Worm (Caenorhabditis elegans) whole organism, L1 larva: ENCODE data around the gene cid-1.
A peak's percentile ranks its signal among the peaks of the same experiment; 100 is the strongest.

Experiments used
- C04F5.9 ChIP-seq: sonication (generic microtip); optimal IDR thresholded peaks from 2 replicates; lab custom pipeline; 2016; ENCODE audit warnings: missing genetic modification characterization, missing compliant biosample characterization
- C16A3.4 ChIP-seq: fragments of 150-350 bp; optimal IDR thresholded peaks from 2 replicates; lab custom pipeline; 2014; ENCODE audit warnings: missing biosample characterization, missing genetic modification characterization
- C34B4.2 ChIP-seq: sonication (generic microtip); optimal IDR thresholded peaks from 2 replicates; lab custom pipeline; 2017; ENCODE audit warnings: mild to moderate bottlenecking, missing genetic modification characterization, missing compliant biosample characterization
- F16B12.6 ChIP-seq: fragments of 150-350 bp; optimal IDR thresholded peaks from 2 replicates; lab custom pipeline; 2014; ENCODE audit warnings: missing biosample characterization, missing genetic modification characterization
- alr-1 ChIP-seq: fragments of 200-800 bp; sonication (Bioruptor generic); optimal IDR thresholded peaks from 2 replicates; lab custom pipeline; 2018; ENCODE audit warnings: borderline replicate concordance, mild to moderate bottlenecking, missing genetic modification characterization, missing compliant biosample characterization
- blmp-1 ChIP-seq: fragments of 150-350 bp; optimal IDR thresholded peaks from 2 replicates; lab custom pipeline; 2014; ENCODE audit warnings: missing biosample characterization, missing genetic modification characterization
- ceh-63 ChIP-seq: fragments of 200-800 bp; sonication (Bioruptor generic); optimal IDR thresholded peaks from 2 replicates; lab custom pipeline; 2018; ENCODE audit warnings: mild to moderate bottlenecking, missing genetic modification characterization, missing compliant biosample characterization
- ceh-82 ChIP-seq, 3 experiments: fragments of 150-350 bp in 1 of 3; sonication (generic microtip) in 2 of 3; optimal IDR thresholded peaks; 2 replicates each; lab custom pipeline; 2014 to 2017; ENCODE audit warnings: missing biosample characterization in 3 of 3, missing genetic modification characterization in 3 of 3
- ceh-90 ChIP-seq: sonication (generic microtip); optimal IDR thresholded peaks from 2 replicates; lab custom pipeline; 2016; ENCODE audit warnings: missing genetic modification characterization, missing compliant biosample characterization
- ces-1 ChIP-seq: fragments of 150-350 bp; optimal IDR thresholded peaks from 2 replicates; lab custom pipeline; 2014; ENCODE audit warnings: missing biosample characterization, missing genetic modification reagents, missing genetic modification characterization
- efl-1 ChIP-seq, 4 experiments: fragments of 150-350 bp; optimal IDR thresholded peaks in 3 of 4; peaks in 1 of 4; 1 replicate in 1 of 4; 2 replicates in 3 of 4; lab custom pipeline; 2014; ENCODE audit warnings: missing biosample characterization in 2 of 4, missing genetic modification characterization in 2 of 4, missing genetic modification reagents in 2 of 4
- egl-13 ChIP-seq: sonication (generic microtip); optimal IDR thresholded peaks from 2 replicates; lab custom pipeline; 2016; ENCODE audit warnings: missing genotype, missing genetic modification reagents, missing genetic modification characterization, missing compliant biosample characterization
- elt-2 ChIP-seq: sonication (generic microtip); optimal IDR thresholded peaks from 2 replicates; lab custom pipeline; 2016; ENCODE audit warnings: missing genetic modification characterization, mild to moderate bottlenecking, inconsistent platforms, missing compliant biosample characterization, missing genetic modification reagents
- ets-5 ChIP-seq: fragments of 200-800 bp; sonication (Bioruptor generic); IDR thresholded peaks from 2 replicates; pipeline ENCODE4 v1.3.6; 2022; ENCODE audit warnings: missing genetic modification characterization, missing compliant biosample characterization
- fkh-10 ChIP-seq: sonication (generic microtip); optimal IDR thresholded peaks from 2 replicates; lab custom pipeline; 2017; ENCODE audit warnings: missing biosample characterization, missing genetic modification reagents, missing genetic modification characterization
- fos-1 ChIP-seq: fragments of 150-350 bp; optimal IDR thresholded peaks from 2 replicates; lab custom pipeline; 2014; ENCODE audit warnings: missing biosample characterization, missing genetic modification characterization
- grh-1 ChIP-seq: fragments of 200-800 bp; sonication (Bioruptor generic); IDR thresholded peaks from 2 replicates; pipeline ENCODE4 v1.3.6; 2022; ENCODE audit warnings: missing genetic modification reagents, missing genetic modification characterization, missing compliant biosample characterization
- hlh-17 ChIP-seq: fragments of 200-800 bp; sonication (Bioruptor generic); optimal IDR thresholded peaks from 2 replicates; lab custom pipeline; 2018; ENCODE audit warnings: missing genetic modification characterization, mild to moderate bottlenecking, missing compliant biosample characterization, moderate library complexity, borderline replicate concordance
- hlh-4 ChIP-seq: sonication (generic microtip); optimal IDR thresholded peaks from 2 replicates; lab custom pipeline; 2016; ENCODE audit warnings: mild to moderate bottlenecking, missing genetic modification characterization, missing compliant biosample characterization
- hpl-2 ChIP-seq: fragments of 150-350 bp; optimal IDR thresholded peaks from 2 replicates; lab custom pipeline; 2014; ENCODE audit warnings: missing biosample characterization, missing genetic modification reagents, missing genetic modification characterization
- irx-1 ChIP-seq: sonication (generic microtip); optimal IDR thresholded peaks from 2 replicates; lab custom pipeline; 2016; ENCODE audit warnings: missing genetic modification characterization, missing compliant biosample characterization
- jun-1 ChIP-seq: fragments of 150-350 bp; optimal IDR thresholded peaks from 2 replicates; lab custom pipeline; 2014; ENCODE audit warnings: missing biosample characterization, missing genetic modification reagents, missing genetic modification characterization
- lin-14 ChIP-seq: fragments of 200-800 bp; sonication (Bioruptor generic); optimal IDR thresholded peaks from 2 replicates; lab custom pipeline; 2018; ENCODE audit warnings: mild to moderate bottlenecking, missing genetic modification characterization, moderate library complexity, missing compliant biosample characterization
- lin-15B ChIP-seq: fragments of 150-350 bp; sonication (generic microtip); optimal IDR thresholded peaks from 3 replicates; lab custom pipeline; 2014; ENCODE audit warnings: missing biosample characterization, missing genetic modification characterization
- lsy-2 ChIP-seq, 2 experiments: fragments of 150-350 bp; optimal IDR thresholded peaks; 2 replicates each; lab custom pipeline; 2014; ENCODE audit warnings: missing biosample characterization in 2 of 2, missing genetic modification characterization in 2 of 2
- mep-1 ChIP-seq: fragments of 150-350 bp; optimal IDR thresholded peaks from 2 replicates; lab custom pipeline; 2014; ENCODE audit warnings: missing biosample characterization, missing genetic modification characterization
- nhr-19 ChIP-seq: fragments of 200-800 bp; sonication (Bioruptor generic); conservative IDR thresholded peaks from 2 replicates; pipeline ENCODE4 v1.3.6; 2022; ENCODE audit warnings: missing genetic modification characterization, missing compliant biosample characterization
- nhr-20 ChIP-seq: sonication (generic microtip); optimal IDR thresholded peaks from 2 replicates; lab custom pipeline; 2016; ENCODE audit warnings: mild to moderate bottlenecking, missing genetic modification characterization, missing compliant biosample characterization
- nhr-71 ChIP-seq: sonication (generic microtip); optimal IDR thresholded peaks from 2 replicates; lab custom pipeline; 2016; ENCODE audit warnings: mild to moderate bottlenecking, missing genetic modification characterization, moderate library complexity, missing compliant biosample characterization
- nhr-84 ChIP-seq: sonication (generic microtip); optimal IDR thresholded peaks from 2 replicates; lab custom pipeline; 2017; ENCODE audit warnings: missing biosample characterization, missing genetic modification characterization
- nhr-85 ChIP-seq: sonication (generic microtip); peaks from one replicate; lab custom pipeline; 2016; ENCODE audit warnings: missing genetic modification characterization, inconsistent platforms, missing compliant biosample characterization
- nhr-90 ChIP-seq: sonication (generic microtip); optimal IDR thresholded peaks from 2 replicates; lab custom pipeline; 2016; ENCODE audit warnings: mild to moderate bottlenecking, missing genetic modification characterization, missing compliant biosample characterization; ENCODE audit not compliant: poor library complexity
- pag-3 ChIP-seq: sonication (generic microtip); optimal IDR thresholded peaks from 2 replicates; lab custom pipeline; 2017; ENCODE audit warnings: missing genetic modification characterization, mild to moderate bottlenecking, missing compliant biosample characterization, antibody characterized with exemption, borderline replicate concordance; ENCODE audit not compliant: insufficient read depth
- pax-3 ChIP-seq: fragments of 200-800 bp; sonication (Bioruptor generic); optimal IDR thresholded peaks from 2 replicates; lab custom pipeline; 2018; ENCODE audit warnings: mild to moderate bottlenecking, missing genetic modification characterization, moderate library complexity, missing compliant biosample characterization
- rnt-1 ChIP-seq: sonication (generic microtip); optimal IDR thresholded peaks from 2 replicates; lab custom pipeline; 2016; ENCODE audit warnings: mild to moderate bottlenecking, missing genetic modification characterization, moderate library complexity, missing compliant biosample characterization
- snu-23 ChIP-seq: sonication (generic microtip); optimal IDR thresholded peaks from 2 replicates; lab custom pipeline; 2016; ENCODE audit warnings: missing genetic modification characterization, missing compliant biosample characterization
- sptf-1 ChIP-seq: fragments of 150-350 bp; optimal IDR thresholded peaks from 2 replicates; lab custom pipeline; 2014; ENCODE audit warnings: missing biosample characterization, missing genetic modification characterization
- tbx-2 ChIP-seq: sonication (generic microtip); optimal IDR thresholded peaks from 2 replicates; lab custom pipeline; 2016; ENCODE audit warnings: missing genetic modification characterization, missing compliant biosample characterization
- unc-30 ChIP-seq: sonication (generic microtip); optimal IDR thresholded peaks from 2 replicates; lab custom pipeline; 2017; ENCODE audit warnings: missing biosample characterization, missing genetic modification characterization
- unc-86 ChIP-seq: sonication (generic microtip); optimal IDR thresholded peaks from 2 replicates; lab custom pipeline; 2016; ENCODE audit warnings: missing genetic modification characterization, missing compliant biosample characterization
- vab-15 ChIP-seq: sonication (generic microtip); optimal IDR thresholded peaks from 2 replicates; lab custom pipeline; 2017; ENCODE audit warnings: missing genotype, mild to moderate bottlenecking, missing genetic modification characterization, missing compliant biosample characterization
- xbp-1 ChIP-seq: sonication (generic microtip); optimal IDR thresholded peaks from 2 replicates; lab custom pipeline; 2016; ENCODE audit warnings: missing genetic modification characterization, missing compliant biosample characterization
- zag-1 ChIP-seq: fragments of 150-350 bp; optimal IDR thresholded peaks from 2 replicates; lab custom pipeline; 2014; ENCODE audit warnings: missing biosample characterization, missing genetic modification characterization
- ztf-11 ChIP-seq, 2 experiments: sonication (generic microtip); optimal IDR thresholded peaks; 2 replicates each; lab custom pipeline; 2016 to 2017; ENCODE audit warnings: missing genetic modification characterization in 2 of 2, missing biosample characterization in 1 of 2, missing compliant biosample characterization in 1 of 2

Gene cid-1

DNA sequence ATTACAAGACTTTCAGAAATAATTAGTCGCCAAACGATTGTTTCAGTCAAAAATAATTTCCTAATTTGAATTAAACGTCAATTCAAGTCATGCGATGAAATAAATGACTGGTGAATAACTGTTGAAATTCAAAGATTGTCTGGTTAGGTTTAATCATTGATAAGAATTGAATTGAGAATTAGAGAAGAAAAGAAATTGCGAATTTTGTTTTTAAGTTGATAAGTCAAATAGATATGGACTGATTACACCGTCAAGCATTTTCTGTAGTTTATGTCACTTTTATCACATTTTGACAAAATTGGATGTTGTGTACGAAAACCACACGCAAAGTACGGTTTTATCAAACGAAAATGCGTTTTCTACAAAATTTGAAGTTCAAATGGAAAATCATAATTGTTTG is 27.5 kb downstream of the cid-1 start (continued):
- no peak for TF ChIP-seq unc-86 (tag; lab: Kevin White, UChicago)
- TF ChIP-seq fos-1 = no peak
- peak; percentile 3 for TF ChIP-seq C16A3.4 (tag; lab: Kevin White, UChicago)
- no peak for TF ChIP-seq grh-1 (GFP tag; lab: Robert Waterston, UW)
- TF ChIP-seq egl-13 (tag; lab: Kevin White, UChicago) = no peak
- TF ChIP-seq mep-1 (tag; lab: Kevin White, UChicago) = no peak
- TF ChIP-seq nhr-71 (tag; lab: Kevin White, UChicago) = peak; percentile 50
- peak; percentile 18 for TF ChIP-seq snu-23
- no peak for TF ChIP-seq xbp-1 (tag; lab: Kevin White, UChicago)
- no peak for TF ChIP-seq ces-1 (GFP tag; lab: Kevin White, UChicago)
- no peak for TF ChIP-seq vab-15 (tag; lab: Kevin White, UChicago)
- TF ChIP-seq pax-3 (tag; lab: Kevin White, UChicago) = no peak
- peak; percentile 93 for TF ChIP-seq elt-2 (tag; lab: Kevin White, UChicago)
- TF ChIP-seq nhr-84 = no peak
- no peak for TF ChIP-seq alr-1 (tag; lab: Kevin White, UChicago)
- TF ChIP-seq C34B4.2 = no peak
- no peak for TF ChIP-seq C04F5.9 (tag; lab: Kevin White, UChicago)
- TF ChIP-seq nhr-20 (tag; lab: Kevin White, UChicago) = peak; percentile 73
- no peak for TF ChIP-seq hlh-17 (GFP tag; lab: Kevin White, UChicago)
- TF ChIP-seq nhr-90 (tag; lab: Kevin White, UChicago) = peak; percentile 40
- no peak for TF ChIP-seq lin-15B (tag; lab: Kevin White, UChicago)
- TF ChIP-seq sptf-1 (tag; lab: Kevin White, UChicago) = no peak
- no peak for TF ChIP-seq efl-1 (optimal IDR thresholded peaks at IDR 0.05; lab: Kevin White, UChicago)
- peak in 1 of 2 experiments; percentile 93 for TF ChIP-seq efl-1 (GFP tag; optimal IDR thresholded peaks at IDR 0.05 in 1 of 2; lab: Kevin White, UChicago)
- TF ChIP-seq zag-1 (tag; lab: Kevin White, UChicago) = no peak
- TF ChIP-seq nhr-19 (GFP tag; lab: Robert Waterston, UW) = 0 out of 2 replicates have a peak, but pooled peaks have one; percentile 11
- TF ChIP-seq F16B12.6 (tag; lab: Kevin White, UChicago) = no peak
- TF ChIP-seq blmp-1 = no peak
- peak; percentile 4 for TF ChIP-seq tbx-2
- TF ChIP-seq jun-1 = peak; percentile 12
- TF ChIP-seq lsy-2 (tag; optimal IDR thresholded peaks at IDR 0.05; lab: Kevin White, UChicago) = peak in 1 of 2 experiments; percentile 35
- TF ChIP-seq rnt-1 (tag; lab: Kevin White, UChicago) = no peak
- no peak for TF ChIP-seq unc-30 (tag; lab: Kevin White, UChicago)
- no peak for TF ChIP-seq ceh-63
- no peak for TF ChIP-seq ets-5 (GFP tag; lab: Robert Waterston, UW)
- no peak for TF ChIP-seq hlh-4 (tag; lab: Kevin White, UChicago)
- TF ChIP-seq fkh-10 (GFP tag; lab: Kevin White, UChicago) = no peak
- TF ChIP-seq lin-14 (GFP tag; lab: Kevin White, UChicago) = peak; percentile 48
- TF ChIP-seq irx-1 (tag; lab: Kevin White, UChicago) = no peak
- no peak for TF ChIP-seq hpl-2 (GFP tag; lab: Kevin White, UChicago)
- TF ChIP-seq nhr-85 (tag; lab: Kevin White, UChicago) = peak; percentile 72
- no peak for TF ChIP-seq ztf-11 (tag; optimal IDR thresholded peaks at IDR 0.05; lab: Kevin White, UChicago)
- TF ChIP-seq ceh-90 = no peak
- no peak for TF ChIP-seq ceh-82 (tag; optimal IDR thresholded peaks at IDR 0.05; lab: Kevin White, UChicago)
- no peak for TF ChIP-seq pag-3
